Fruit fly (Drosophila melanogaster) whole organism, embryonic: Measurements from ENCODE around the gene CG10970.

ENCODE experiments used
- Asciz ChIP-seq: fragments of 200-800 bp; sonication (Bioruptor generic); optimal IDR thresholded peaks from 2 replicates; lab custom pipeline; 2017; ENCODE audit warnings: missing biosample characterization, mild to moderate bottlenecking, missing genetic modification characterization, missing genetic modification reagents
- CG10147 ChIP-seq: fragments of 200-800 bp; sonication (Bioruptor generic); optimal IDR thresholded peaks from 2 replicates; lab custom pipeline; 2019; ENCODE audit warnings: missing biosample characterization, mild to moderate bottlenecking, missing genetic modification characterization, moderate library complexity
- CG10979 ChIP-seq: fragments of 200-800 bp; sonication (Bioruptor generic); optimal IDR thresholded peaks from 2 replicates; lab custom pipeline; 2018; ENCODE audit warnings: missing biosample characterization, mild to moderate bottlenecking, missing genetic modification characterization, moderate library complexity
- CG11504 ChIP-seq: fragments of 200-800 bp; sonication (Bioruptor generic); optimal IDR thresholded peaks from 3 replicates; lab custom pipeline; 2019; ENCODE audit warnings: missing biosample characterization, mild to moderate bottlenecking, missing genetic modification characterization, moderate library complexity
- CG11560 ChIP-seq: fragments of 200-800 bp; sonication (Bioruptor generic); IDR thresholded peaks from 3 replicates; pipeline ENCODE4 v1.3.6; 2022; ENCODE audit warnings: missing biosample characterization, missing genetic modification characterization
- CG12155 ChIP-seq: fragments of 200-800 bp; sonication (Bioruptor generic); optimal IDR thresholded peaks from 3 replicates; lab custom pipeline; 2016; ENCODE audit warnings: missing biosample characterization, missing genetic modification characterization
- CG12744 ChIP-seq: fragments of 200-800 bp; sonication (Bioruptor generic); optimal IDR thresholded peaks from 2 replicates; lab custom pipeline; 2016; ENCODE audit warnings: missing biosample characterization, missing genetic modification characterization
- CG14014 ChIP-seq: fragments of 200-800 bp; sonication (Bioruptor generic); IDR thresholded peaks from 2 replicates; pipeline ENCODE4 v1.3.6; 2022; ENCODE audit warnings: missing biosample characterization, missing genetic modification characterization
- CG17568 ChIP-seq: fragments of 200-800 bp; sonication (Bioruptor generic); optimal IDR thresholded peaks from 2 replicates; lab custom pipeline; 2018; ENCODE audit warnings: missing biosample characterization, mild to moderate bottlenecking, missing genetic modification characterization, moderate library complexity
- CG2712 ChIP-seq: fragments of 200-800 bp; optimal IDR thresholded peaks from 3 replicates; lab custom pipeline; 2019; ENCODE audit warnings: missing biosample characterization, mild to moderate bottlenecking, missing genetic modification characterization, moderate library complexity
- CG32532 ChIP-seq: fragments of 200-800 bp; sonication (Bioruptor generic); IDR thresholded peaks from 2 replicates; pipeline ENCODE4 v1.3.6; 2022; ENCODE audit warnings: missing biosample characterization, missing genetic modification characterization
- CG3838 ChIP-seq: fragments of 200-800 bp; sonication (Bioruptor generic); optimal IDR thresholded peaks from 3 replicates; lab custom pipeline; 2016; ENCODE audit warnings: missing biosample characterization, missing genetic modification characterization
- CG3847 ChIP-seq: fragments of 200-800 bp; sonication (Bioruptor generic); IDR thresholded peaks from 2 replicates; pipeline ENCODE4 v1.3.6; 2022; ENCODE audit warnings: missing biosample characterization, missing genetic modification characterization
- CG4707 ChIP-seq: fragments of 200-800 bp; sonication (Bioruptor generic); optimal IDR thresholded peaks from 2 replicates; lab custom pipeline; 2018; ENCODE audit warnings: missing biosample characterization, mild to moderate bottlenecking, missing genetic modification characterization, moderate library complexity
- CG5180 ChIP-seq: fragments of 200-800 bp; sonication (Bioruptor generic); optimal IDR thresholded peaks from 3 replicates; lab custom pipeline; 2017; ENCODE audit warnings: missing biosample characterization, missing genetic modification characterization, mild to moderate bottlenecking, moderate library complexity, missing genetic modification reagents
- CG6175 ChIP-seq: fragments of 200-800 bp; sonication (Bioruptor generic); IDR thresholded peaks from 3 replicates; pipeline ENCODE4 v1.3.6; 2022; ENCODE audit warnings: missing biosample characterization, missing genetic modification characterization
- CG6272 ChIP-seq: fragments of 200-800 bp; sonication (Bioruptor generic); IDR thresholded peaks from 2 replicates; pipeline ENCODE4 v1.3.6; 2022; ENCODE audit warnings: missing biosample characterization, missing genetic modification characterization
- CG8089 ChIP-seq: fragments of 200-800 bp; sonication (Bioruptor generic); optimal IDR thresholded peaks from 3 replicates; lab custom pipeline; 2016; ENCODE audit warnings: missing biosample characterization, missing genetic modification characterization
- CG9817 ChIP-seq: fragments of 200-800 bp; sonication (Bioruptor generic); optimal IDR thresholded peaks from 2 replicates; lab custom pipeline; 2018; ENCODE audit warnings: missing biosample characterization, mild to moderate bottlenecking, missing genetic modification characterization, moderate library complexity
- Camta ChIP-seq: fragments of 200-800 bp; sonication (Bioruptor generic); optimal IDR thresholded peaks from 2 replicates; lab custom pipeline; 2016; ENCODE audit warnings: missing biosample characterization, missing genetic modification characterization
- Chrac-16 ChIP-seq: fragments of 200-800 bp; sonication (Bioruptor generic); optimal IDR thresholded peaks from 3 replicates; lab custom pipeline; 2016; ENCODE audit warnings: missing biosample characterization, missing genetic modification characterization
- Gug ChIP-seq: fragments of 200-800 bp; sonication (Bioruptor generic); IDR thresholded peaks from 4 replicates; pipeline ENCODE4 v1.3.6; 2022; ENCODE audit warnings: missing biosample characterization, missing genetic modification characterization
- HLH3B ChIP-seq: fragments of 200-800 bp; sonication (Bioruptor generic); IDR thresholded peaks from 2 replicates; pipeline ENCODE4 v1.3.6; 2022; ENCODE audit warnings: missing biosample characterization, missing genetic modification characterization
- Jarid2 ChIP-seq: fragments of 200-800 bp; sonication (Bioruptor generic); optimal IDR thresholded peaks from 3 replicates; lab custom pipeline; 2017; ENCODE audit warnings: mild to moderate bottlenecking, missing biosample characterization, missing genetic modification reagents, missing genetic modification characterization
- MBD-R2 ChIP-seq: fragments of 200-800 bp; sonication (Bioruptor generic); IDR thresholded peaks from 2 replicates; pipeline ENCODE4 v1.3.6; 2022; ENCODE audit warnings: missing biosample characterization, missing genetic modification characterization
- Meics ChIP-seq: fragments of 200-800 bp; sonication (Bioruptor generic); optimal IDR thresholded peaks from 2 replicates; lab custom pipeline; 2017; ENCODE audit warnings: missing biosample characterization, mild to moderate bottlenecking, missing genetic modification characterization
- NFAT ChIP-seq: fragments of 200-800 bp; sonication (Bioruptor generic); IDR thresholded peaks from 2 replicates; pipeline ENCODE4 v1.3.6; 2022; ENCODE audit warnings: missing biosample characterization, missing genetic modification characterization
- Sox102F ChIP-seq: fragments of 200-800 bp; sonication (Bioruptor generic); optimal IDR thresholded peaks from 2 replicates; lab custom pipeline; 2018; ENCODE audit warnings: missing biosample characterization, mild to moderate bottlenecking, missing genetic modification characterization, moderate library complexity
- Usf ChIP-seq: fragments of 200-800 bp; sonication (Bioruptor generic); optimal IDR thresholded peaks from 2 replicates; lab custom pipeline; 2017; ENCODE audit warnings: missing genotype, missing biosample characterization, missing genetic modification characterization
- al ChIP-seq: fragments of 200-800 bp; sonication (Bioruptor generic); IDR thresholded peaks from 2 replicates; pipeline ENCODE4 v1.3.6; 2022; ENCODE audit warnings: missing biosample characterization, missing genetic modification characterization
- ap ChIP-seq: fragments of 200-800 bp; sonication (Bioruptor generic); IDR thresholded peaks from 2 replicates; pipeline ENCODE4 v1.3.6; 2022; ENCODE audit warnings: missing biosample characterization, missing genetic modification characterization
- ara ChIP-seq: fragments of 200-800 bp; sonication (Bioruptor generic); IDR thresholded peaks from 2 replicates; pipeline ENCODE4 v1.3.6; 2022; ENCODE audit warnings: missing biosample characterization, missing genetic modification characterization
- dmrt11E ChIP-seq: fragments of 200-800 bp; sonication (Bioruptor generic); optimal IDR thresholded peaks from 3 replicates; lab custom pipeline; 2018; ENCODE audit warnings: missing biosample characterization, mild to moderate bottlenecking, missing genetic modification characterization, moderate library complexity
- esg ChIP-seq: fragments of 200-800 bp; sonication (Bioruptor generic); conservative IDR thresholded peaks from 2 replicates; pipeline ENCODE4 v1.3.6; 2022; ENCODE audit warnings: missing biosample characterization, missing genetic modification characterization
- fu2 ChIP-seq: fragments of 200-800 bp; sonication (Bioruptor generic); optimal IDR thresholded peaks from 2 replicates; lab custom pipeline; 2016; ENCODE audit warnings: missing biosample characterization, missing genetic modification characterization
- gcm ChIP-seq: fragments of 200-800 bp; sonication (Bioruptor generic); optimal IDR thresholded peaks from 2 replicates; lab custom pipeline; 2019; ENCODE audit warnings: missing biosample characterization, mild to moderate bottlenecking, missing genetic modification characterization, moderate library complexity
- hb ChIP-seq: fragments of 200-800 bp; sonication (Bioruptor generic); IDR thresholded peaks from 3 replicates; pipeline ENCODE4 v1.3.6; 2022; ENCODE audit warnings: missing biosample characterization, missing genetic modification characterization; ENCODE audit not compliant: partially characterized antibody
- ind ChIP-seq: fragments of 200-800 bp; sonication (Bioruptor generic); optimal IDR thresholded peaks from 3 replicates; lab custom pipeline; 2016; ENCODE audit warnings: missing biosample characterization, missing genetic modification characterization
- jumu ChIP-seq: fragments of 200-800 bp; sonication (Bioruptor generic); optimal IDR thresholded peaks from 3 replicates; lab custom pipeline; 2016; ENCODE audit warnings: missing biosample characterization, missing genetic modification characterization
- lmd ChIP-seq: fragments of 200-800 bp; sonication (Bioruptor generic); IDR thresholded peaks from 2 replicates; pipeline ENCODE4 v1.3.6; 2022; ENCODE audit warnings: missing biosample characterization, missing genetic modification characterization
- lov ChIP-seq, 2 experiments: fragments of 200-800 bp in 1 of 2; fragments of >200 bp in 1 of 2; sonication (Bioruptor generic) in 1 of 2; IDR thresholded peaks in 1 of 2; optimal IDR thresholded peaks in 1 of 2; 2 replicates in 1 of 2; 3 replicates in 1 of 2; pipeline versions ENCODE4 v1.3.6 to Lab custom; 2017 to 2022; ENCODE audit warnings: missing biosample characterization in 1 of 2, missing genetic modification characterization in 1 of 2
- sens-2 ChIP-seq: fragments of 200-800 bp; sonication (Bioruptor generic); IDR thresholded peaks from 2 replicates; pipeline ENCODE4 v1.3.6; 2022; ENCODE audit warnings: missing biosample characterization, missing genetic modification characterization
- sob ChIP-seq: fragments of 200-800 bp; sonication (Bioruptor generic); IDR thresholded peaks from 2 replicates; pipeline ENCODE4 v1.3.6; 2022; ENCODE audit warnings: missing biosample characterization, missing genetic modification characterization
- stc ChIP-seq: fragments of 200-800 bp; sonication (Bioruptor generic); IDR thresholded peaks from 2 replicates; pipeline ENCODE4 v1.3.6; 2022; ENCODE audit warnings: missing biosample characterization, missing genetic modification characterization
- tap ChIP-seq: fragments of 200-800 bp; optimal IDR thresholded peaks from 3 replicates; lab custom pipeline; 2019; ENCODE audit warnings: missing biosample characterization, mild to moderate bottlenecking, missing genetic modification characterization, moderate library complexity
- tgo ChIP-seq: fragments of 200-800 bp; sonication (Bioruptor generic); IDR thresholded peaks from 3 replicates; pipeline ENCODE4 v1.3.6; 2022; ENCODE audit warnings: missing biosample characterization, missing genetic modification characterization

The CG10970 gene

dm6 chrX:9046986-9047385, 24.2 kb downstream of the CG10970 start (continued):
- TF ChIP-seq Sox102F (GFP tag; lab: Kevin White, UChicago), result peak; percentile 40
- TF ChIP-seq hb (GFP tag; lab: Robert Waterston, UW), result no peak
- peak; percentile 17 for TF ChIP-seq Meics
- no peak for TF ChIP-seq gcm (GFP tag; lab: Kevin White, UChicago)
- peak; percentile 57; the same call in 1 of the 2 replicates for TF ChIP-seq ap (GFP tag; lab: Robert Waterston, UW)
- peak; percentile 66 for TF ChIP-seq esg
- no peak for TF ChIP-seq ara (GFP tag; lab: Robert Waterston, UW)
- TF ChIP-seq sens-2 (GFP tag; lab: Robert Waterston, UW), result peak; percentile 51; the same call in 1 of the 2 replicates
- no peak for TF ChIP-seq fu2
- TF ChIP-seq al (GFP tag; lab: Robert Waterston, UW), result no peak
- no peak for TF ChIP-seq HLH3B (GFP tag; lab: Robert Waterston, UW)
- no peak for TF ChIP-seq CG3838 (GFP tag; lab: Kevin White, UChicago)
- no peak for TF ChIP-seq CG17568 (GFP tag; lab: Kevin White, UChicago)
- peak; percentile 3 for TF ChIP-seq dmrt11E (tag; lab: Kevin White, UChicago)
- no peak for TF ChIP-seq CG6272 (GFP tag; lab: Robert Waterston, UW)
- peak; percentile 15 for TF ChIP-seq Chrac-16
- TF ChIP-seq CG5180 (GFP tag; lab: Kevin White, UChicago), result no peak
- TF ChIP-seq tap (tag; lab: Kevin White, UChicago), result no peak
- TF ChIP-seq MBD-R2 (GFP tag; lab: Robert Waterston, UW), result no peak
- TF ChIP-seq sob, result 0 out of 2 replicates have a peak, but pooled peaks have one; percentile 6
- TF ChIP-seq CG10979 (tag; lab: Kevin White, UChicago), result no peak
- TF ChIP-seq CG2712, result no peak
- TF ChIP-seq CG32532 (GFP tag; lab: Robert Waterston, UW), result no peak
- peak; percentile 42; the same call in 2 of the 3 replicates for TF ChIP-seq tgo (GFP tag; lab: Robert Waterston, UW)
- no peak for TF ChIP-seq CG10147
- peak; percentile 57; the same call in 2 of the 4 replicates for TF ChIP-seq Gug (GFP tag; lab: Robert Waterston, UW)
- no peak for TF ChIP-seq CG12155 (GFP tag; lab: Kevin White, UChicago)
- TF ChIP-seq CG8089 (GFP tag; lab: Kevin White, UChicago), result no peak
- peak; percentile 46 for TF ChIP-seq lmd (GFP tag; lab: Robert Waterston, UW)
- peak; percentile 25 for TF ChIP-seq ind (GFP tag; lab: Kevin White, UChicago)
- no peak for TF ChIP-seq CG11560
- TF ChIP-seq CG3847 (GFP tag; lab: Robert Waterston, UW), result peak; percentile 9; the same call in 1 of the 2 replicates
- TF ChIP-seq stc, result peak; percentile 21; the same call in 1 of the 2 replicates
- no peak for TF ChIP-seq CG6175 (GFP tag; lab: Robert Waterston, UW)
- no peak for TF ChIP-seq Camta (GFP tag; lab: Kevin White, UChicago)
- TF ChIP-seq lov (optimal IDR thresholded peaks at IDR 0.05; lab: Kevin White, UChicago), result no peak
- no peak for TF ChIP-seq lov (GFP tag; IDR thresholded peaks at IDR 0.05; lab: Robert Waterston, UW)
- no peak for TF ChIP-seq Asciz (GFP tag; lab: Kevin White, UChicago)
- no peak for TF ChIP-seq Usf (GFP tag; lab: Kevin White, UChicago)
- no peak for TF ChIP-seq CG12744 (GFP tag; lab: Kevin White, UChicago)
- TF ChIP-seq NFAT (GFP tag; lab: Robert Waterston, UW), result no peak
- peak; percentile 2 for TF ChIP-seq jumu (GFP tag; lab: Kevin White, UChicago)
- TF ChIP-seq CG4707 (GFP tag; lab: Kevin White, UChicago), result no peak
- TF ChIP-seq Jarid2 (GFP tag; lab: Kevin White, UChicago), result no peak
- TF ChIP-seq CG9817 (tag; lab: Kevin White, UChicago), result peak; percentile 19
- no peak for TF ChIP-seq CG14014
- TF ChIP-seq CG11504 (tag; lab: Kevin White, UChicago), result peak; percentile 39
